Worm (Caenorhabditis elegans): Measurements from ENCODE around the gene C35B1.7.

DNA sequence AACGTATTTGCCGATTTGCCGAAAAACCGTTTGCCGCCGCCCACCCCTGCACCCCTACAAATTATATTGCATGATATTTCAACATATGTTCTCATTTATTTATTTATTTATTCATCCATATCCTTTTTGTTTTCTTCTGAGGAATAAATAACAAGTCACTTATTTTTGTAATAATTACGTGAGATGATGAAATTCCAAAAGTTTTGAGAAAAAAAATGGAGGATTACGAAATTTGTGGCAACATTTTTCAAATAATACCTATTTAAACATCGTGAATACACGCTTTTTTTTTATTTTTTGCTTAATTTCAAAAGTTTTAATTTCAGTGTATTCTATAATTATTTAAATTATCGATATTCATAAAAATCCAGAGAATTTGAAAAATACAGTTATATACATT lies 11.9 kb upstream of the C35B1.7 start:
- TF ChIP-seq unc-39 (tag; optimal IDR thresholded peaks at IDR 0.05) (no peak), elt-3 (tag; optimal IDR thresholded peaks at IDR 0.05) (no peak), pha-4 (tag; optimal IDR thresholded peaks at IDR 0.05) (no peak), nhr-28 (tag; optimal IDR thresholded peaks at IDR 0.05) (no peak), mep-1 (tag; optimal IDR thresholded peaks at IDR 0.05) (no peak), flh-1 (GFP tag; optimal IDR thresholded peaks at IDR 0.05) (no peak), lsy-2 (tag; optimal IDR thresholded peaks at IDR 0.05) (no peak), nhr-237 (tag; optimal IDR thresholded peaks at IDR 0.05) (no peak), ztf-11 (tag; optimal IDR thresholded peaks at IDR 0.05) (no peak), unc-62 (GFP tag; optimal IDR thresholded peaks at IDR 0.05) (no peak), M03D4.4 (tag; optimal IDR thresholded peaks at IDR 0.05) (no peak), mab-5 (tag; optimal IDR thresholded peaks at IDR 0.05) (no peak), mls-2 (tag; optimal IDR thresholded peaks at IDR 0.05) (no peak)

All from whole organism, mixed stage, embryonic.